Fruit fly (Drosophila melanogaster) S2 (cell line): ENCODE results near the gene sll.

Experiments used
- CG8478 ChIP-seq: fragments of >200 bp; optimal IDR thresholded peaks from 2 replicates; lab custom pipeline; 2018
- CTCF ChIP-seq, 2 experiments: fragments of >200 bp; optimal IDR thresholded peaks; 2 replicates each; lab custom pipeline; 2018

The sll gene

dm6 chr3R:17605872-17606271 is at the start of gene sll:
sll (plus strand) TSS chr3R:17606106.
- TF ChIP-seq CG8478 (lab: Kevin White, UChicago), result no peak
- no peak for TF ChIP-seq CTCF (optimal IDR thresholded peaks at IDR 0.05; lab: Kevin White, UChicago)

dm6 chr3R:17557487-17557886 is 48.4 kb upstream of the sll start:
- TF ChIP-seq CG8478 (lab: Kevin White, UChicago) (no peak), CTCF (optimal IDR thresholded peaks at IDR 0.05; lab: Kevin White, UChicago) (no peak)

dm6 chr3R:17558630-17559029 is 47.3 kb upstream of the sll start, which contains the start of gene Hmx:
Hmx (plus strand) TSS chr3R:17558930.
- no peak for TF ChIP-seq CTCF (optimal IDR thresholded peaks at IDR 0.05; lab: Kevin White, UChicago)
- no peak for TF ChIP-seq CG8478 (lab: Kevin White, UChicago)

dm6 chr3R:17561175-17561574 is 44.7 kb upstream of the sll start:
- no peak for TF ChIP-seq CTCF (optimal IDR thresholded peaks at IDR 0.05; lab: Kevin White, UChicago)

- no peak for TF ChIP-seq CTCF (optimal IDR thresholded peaks at IDR 0.05; lab: Kevin White, UChicago)
- no peak for TF ChIP-seq CG8478 (lab: Kevin White, UChicago)
Observed at dm6 chr3R:17564837-17565236, 41.1 kb upstream of the sll start.

dm6 chr3R:17566619-17567489 is 39.1 kb upstream of the sll start:
- TF ChIP-seq CG8478 (lab: Kevin White, UChicago) (no peak), CTCF (optimal IDR thresholded peaks at IDR 0.05; lab: Kevin White, UChicago) (no peak)

dm6 chr3R:17583658-17584460 is 22.0 kb upstream of the sll start:
- no peak for TF ChIP-seq CG8478 (lab: Kevin White, UChicago)

- TF ChIP-seq CG8478 (lab: Kevin White, UChicago) (no peak), CTCF (optimal IDR thresholded peaks at IDR 0.05; lab: Kevin White, UChicago) (no peak)
Observed at dm6 chr3R:17588805-17589204, 17.1 kb upstream of the sll start.

dm6 chr3R:17591831-17592230 is 14.1 kb upstream of the sll start:
- TF ChIP-seq CTCF (optimal IDR thresholded peaks at IDR 0.05; lab: Kevin White, UChicago) (no peak), CG8478 (lab: Kevin White, UChicago) (no peak)

- TF ChIP-seq CG8478 (lab: Kevin White, UChicago), result no peak
- no peak for TF ChIP-seq CTCF (optimal IDR thresholded peaks at IDR 0.05; lab: Kevin White, UChicago)
Observed at dm6 chr3R:17593470-17593869, 12.4 kb upstream of the sll start.

dm6 chr3R:17594086-17594485 is 11.8 kb upstream of the sll start, which contains the start of gene Sgs5bis:
Sgs5bis (plus strand) TSS chr3R:17594386.
- TF ChIP-seq CTCF (optimal IDR thresholded peaks at IDR 0.05; lab: Kevin White, UChicago) (no peak), CG8478 (lab: Kevin White, UChicago) (no peak)

dm6 chr3R:17595084-17595483 is 10.8 kb upstream of the sll start, which contains the start of gene Sgs5:
Sgs5 (plus strand) TSS chr3R:17595362.
- TF ChIP-seq CTCF (optimal IDR thresholded peaks at IDR 0.05; lab: Kevin White, UChicago) (no peak), CG8478 (lab: Kevin White, UChicago) (no peak)

- TF ChIP-seq CG8478 (lab: Kevin White, UChicago), result no peak
- no peak for TF ChIP-seq CTCF (optimal IDR thresholded peaks at IDR 0.05; lab: Kevin White, UChicago)
Observed at dm6 chr3R:17596236-17596635, 9.7 kb upstream of the sll start, which contains the start of gene CG7606. CG7606 (plus strand) TSS chr3R:17596536.

dm6 chr3R:17599695-17600094 is 6.2 kb upstream of the sll start:
- no peak for TF ChIP-seq CTCF (optimal IDR thresholded peaks at IDR 0.05; lab: Kevin White, UChicago)
- no peak for TF ChIP-seq CG8478 (lab: Kevin White, UChicago)

- TF ChIP-seq CG8478 (lab: Kevin White, UChicago) (no peak), CTCF (optimal IDR thresholded peaks at IDR 0.05; lab: Kevin White, UChicago) (no peak)
Observed at dm6 chr3R:17601866-17602265, 4.0 kb upstream of the sll start.
